Fruit fly (Drosophila melanogaster) whole organism: ENCODE measurements around the gene CG2120.

Experiments used
- CG8478 ChIP-seq: fragments of >200 bp; optimal IDR thresholded peaks from 2 replicates; lab custom pipeline; 2018; ENCODE audit warnings: inconsistent platforms
- Dll ChIP-seq: fragments of >200 bp; optimal IDR thresholded peaks from 2 replicates; lab custom pipeline; 2017
- psq ChIP-seq: fragments of >200 bp; optimal IDR thresholded peaks from 2 replicates; lab custom pipeline; 2017
- usp ChIP-seq: fragments of >200 bp; optimal IDR thresholded peaks from 2 replicates; lab custom pipeline; 2017; ENCODE audit warnings: missing biosample characterization, missing genetic modification characterization, mixed read lengths

DNA sequence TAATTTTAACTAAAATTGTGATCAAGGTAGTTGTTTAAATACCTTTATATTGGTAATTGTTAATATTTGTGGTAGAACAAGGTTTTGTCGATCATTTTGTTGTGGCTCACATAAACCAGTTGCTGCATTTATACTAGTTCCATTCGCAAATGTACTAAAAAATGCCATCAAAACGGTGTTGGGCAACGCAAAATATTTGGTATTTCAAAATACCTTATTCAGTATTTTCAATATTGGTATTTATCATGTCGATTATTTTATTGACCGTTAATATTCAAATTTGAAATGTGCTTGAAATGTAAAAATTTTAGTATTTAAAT, 41.4 kb downstream of the CG2120 start, which contains the start of gene slpr:
- TF ChIP-seq usp (GFP tag; lab: Kevin White, UChicago) = no peak
- no peak for TF ChIP-seq psq (lab: Kevin White, UChicago)
- no peak for TF ChIP-seq CG8478 (lab: Kevin White, UChicago)
- TF ChIP-seq Dll (lab: Kevin White, UChicago) = no peak
